Fruit fly (Drosophila melanogaster): ENCODE measurements around the gene Octbeta1R.

- no peak for TF ChIP-seq EcR (GFP tag; optimal IDR thresholded peaks at IDR 0.05)
- no peak for TF ChIP-seq usp (GFP tag; optimal IDR thresholded peaks at IDR 0.05)
- TF ChIP-seq CG8478 (optimal IDR thresholded peaks at IDR 0.05) = no peak
- no peak for TF ChIP-seq Dll (optimal IDR thresholded peaks at IDR 0.05)
- TF ChIP-seq psq (optimal IDR thresholded peaks at IDR 0.05) = no peak
- TF ChIP-seq pan (optimal IDR thresholded peaks at IDR 0.05) = no peak
Measured at dm6 chr3R:22536504-22537423, 39.7 kb downstream of the Octbeta1R start.
